Worm (Caenorhabditis elegans) whole organism, young adult: ENCODE results near the gene srbc-13.

Experiments used
- B0035.1 ChIP-seq: sonication (generic microtip); optimal IDR thresholded peaks from 2 replicates; lab custom pipeline; 2016; ENCODE audit warnings: missing genetic modification characterization, mild to moderate bottlenecking, missing compliant biosample characterization, missing genotype, missing genetic modification reagents
- pha-4 ChIP-seq: fragments of 150-350 bp; sonication (generic microtip); optimal IDR thresholded peaks from 2 replicates; lab custom pipeline; 2014; ENCODE audit warnings: missing biosample characterization, missing genetic modification reagents, missing genetic modification characterization
- unc-62 ChIP-seq: fragments of 150-350 bp; optimal IDR thresholded peaks from 2 replicates; lab custom pipeline; 2014; ENCODE audit warnings: missing biosample characterization, missing genetic modification reagents, missing genetic modification characterization

- TF ChIP-seq B0035.1 (tag; lab: Kevin White, UChicago) (no peak), unc-62 (GFP tag; lab: Kevin White, UChicago) (no peak), pha-4 (no peak)
Observed at ce11 chrV:893437-894018, 45.9 kb downstream of the srbc-13 start, which contains the start of the genes srlf-23 and srlf-20.
